Fruit fly (Drosophila melanogaster) whole organism, wandering third instar larva: ENCODE results near the gene Pgls.

Experiments used
- CG32264 ChIP-seq: fragments of 200-800 bp; sonication (Bioruptor generic); optimal IDR thresholded peaks from 2 replicates; lab custom pipeline; 2016; ENCODE audit warnings: missing biosample characterization, missing genetic modification characterization
- CG9705 ChIP-seq: fragments of 200-800 bp; sonication (Bioruptor generic); optimal IDR thresholded peaks from 2 replicates; lab custom pipeline; 2018; ENCODE audit warnings: missing biosample characterization, mild to moderate bottlenecking, missing genetic modification characterization
- CrebA ChIP-seq: fragments of 200-800 bp; sonication (Bioruptor generic); optimal IDR thresholded peaks from 2 replicates; lab custom pipeline; 2016; ENCODE audit warnings: missing biosample characterization, mild to moderate bottlenecking, missing genetic modification characterization, borderline replicate concordance
- Dfd ChIP-seq: fragments of >200 bp; optimal IDR thresholded peaks from 2 replicates; lab custom pipeline; 2017; ENCODE audit warnings: missing biosample characterization, missing genetic modification characterization
- Dif ChIP-seq: fragments of 200-275, 200-300 bp; sonication (Bioruptor generic); optimal IDR thresholded peaks from 2 replicates; lab custom pipeline; 2018; ENCODE audit warnings: missing biosample characterization, missing genetic modification characterization; ENCODE audit not compliant: partially characterized antibody
- GATAd ChIP-seq: sonication (Bioruptor generic); optimal IDR thresholded peaks from 2 replicates; lab custom pipeline; 2016; ENCODE audit warnings: missing biosample characterization, missing genetic modification characterization
- HLH106 ChIP-seq: fragments of 200-800 bp; optimal IDR thresholded peaks from 3 replicates; lab custom pipeline; 2019; ENCODE audit warnings: missing biosample characterization, mild to moderate bottlenecking, missing genetic modification characterization, moderate library complexity
- Hnf4 ChIP-seq: fragments of 200-800 bp; sonication (Bioruptor generic); optimal IDR thresholded peaks from 2 replicates; lab custom pipeline; 2016; ENCODE audit warnings: missing biosample characterization, mild to moderate bottlenecking, missing genetic modification characterization
- Hr78 ChIP-seq: fragments of >200 bp; optimal IDR thresholded peaks from 2 replicates; lab custom pipeline; 2017; ENCODE audit warnings: missing biosample characterization, missing genetic modification characterization
- Hr83 ChIP-seq: fragments of 200-300 bp; sonication (Bioruptor generic); optimal IDR thresholded peaks from 2 replicates; lab custom pipeline; 2016; ENCODE audit warnings: missing biosample characterization, mild to moderate bottlenecking, missing genetic modification characterization, moderate library complexity; ENCODE audit not compliant: poor library complexity, severe bottlenecking
- Jra ChIP-seq: sonication (Bioruptor generic); optimal IDR thresholded peaks from 2 replicates; lab custom pipeline; 2016; ENCODE audit warnings: missing biosample characterization, missing genetic modification characterization
- Mio ChIP-seq: sonication (Bioruptor generic); optimal IDR thresholded peaks from 2 replicates; lab custom pipeline; 2016; ENCODE audit warnings: missing biosample characterization, missing genetic modification characterization
- Myc ChIP-seq: fragments of >200 bp; optimal IDR thresholded peaks from 2 replicates; lab custom pipeline; 2017
- N ChIP-seq: fragments of >200 bp; optimal IDR thresholded peaks from 2 replicates; lab custom pipeline; 2018; ENCODE audit warnings: missing biosample characterization, missing external identifiers, missing genetic modification characterization
- OdsH ChIP-seq: fragments of 200-800 bp; sonication (Bioruptor generic); optimal IDR thresholded peaks from 2 replicates; lab custom pipeline; 2016; ENCODE audit warnings: missing biosample characterization, mild to moderate bottlenecking, missing genetic modification characterization
- Rel ChIP-seq, 2 experiments: fragments of 200-800 bp; sonication (Bioruptor generic) in 1 of 2; optimal IDR thresholded peaks; 2 replicates in 1 of 2; 3 replicates in 1 of 2; lab custom pipeline; 2016 to 2019; ENCODE audit warnings: mild to moderate bottlenecking in 2 of 2, missing biosample characterization in 2 of 2, missing genetic modification characterization in 2 of 2, moderate library complexity in 1 of 2
- Sp1 ChIP-seq: fragments of 200-800 bp; sonication (Bioruptor generic); optimal IDR thresholded peaks from 3 replicates; lab custom pipeline; 2019; ENCODE audit warnings: missing biosample characterization, mild to moderate bottlenecking, missing genetic modification characterization, moderate library complexity
- Vsx2 ChIP-seq: fragments of 200-300, 225-300 bp; sonication (Bioruptor generic); optimal IDR thresholded peaks from 2 replicates; lab custom pipeline; 2018; ENCODE audit warnings: missing biosample characterization, missing genetic modification characterization; ENCODE audit not compliant: partially characterized antibody
- br ChIP-seq: fragments of 200-800 bp; sonication (Bioruptor generic); optimal IDR thresholded peaks from 2 replicates; lab custom pipeline; 2016; ENCODE audit warnings: missing biosample characterization, missing genetic modification characterization
- brk ChIP-seq: fragments of 200-800 bp; sonication (Bioruptor generic); optimal IDR thresholded peaks from 2 replicates; lab custom pipeline; 2016; ENCODE audit warnings: missing biosample characterization, mild to moderate bottlenecking, missing genetic modification characterization
- dl ChIP-seq, 2 experiments: fragments of 175-275, 200-275 bp in 1 of 2; fragments of 200-275 bp in 1 of 2; sonication (Bioruptor generic); optimal IDR thresholded peaks; lab custom pipeline; 2018; ENCODE audit warnings: mild to moderate bottlenecking in 2 of 2, missing biosample characterization in 2 of 2, missing genetic modification characterization in 2 of 2, moderate library complexity in 2 of 2; ENCODE audit not compliant: partially characterized antibody in 2 of 2, insufficient read depth in 1 of 2
- dmrt93B ChIP-seq: fragments of 200-800 bp; sonication (Bioruptor generic); optimal IDR thresholded peaks from 2 replicates; lab custom pipeline; 2018; ENCODE audit warnings: missing biosample characterization, mild to moderate bottlenecking, missing genetic modification characterization
- dsf ChIP-seq: sonication (Bioruptor generic); optimal IDR thresholded peaks from 2 replicates; lab custom pipeline; 2016; ENCODE audit warnings: missing biosample characterization, missing genetic modification characterization, borderline replicate concordance
- ey ChIP-seq: fragments of 200-800 bp; sonication (Bioruptor generic); optimal IDR thresholded peaks from 2 replicates; lab custom pipeline; 2016; ENCODE audit warnings: missing biosample characterization, missing genetic modification characterization
- foxo ChIP-seq, 2 experiments: fragments of 200-800 bp; sonication (Bioruptor generic); optimal IDR thresholded peaks; 2 replicates in 1 of 2; 3 replicates in 1 of 2; lab custom pipeline; 2016 to 2017; ENCODE audit warnings: missing biosample characterization in 2 of 2, missing genetic modification characterization in 2 of 2
- fru ChIP-seq: fragments of 200-800 bp; sonication (Bioruptor generic); optimal IDR thresholded peaks from 3 replicates; lab custom pipeline; 2016; ENCODE audit warnings: missing biosample characterization, mild to moderate bottlenecking, missing genetic modification characterization
- h ChIP-seq: fragments of 200-800 bp; sonication (Bioruptor generic); optimal IDR thresholded peaks from 3 replicates; lab custom pipeline; 2016; ENCODE audit warnings: missing biosample characterization, mild to moderate bottlenecking, missing genetic modification characterization
- jim ChIP-seq: fragments of 175-275, 200-325 bp; sonication (Bioruptor generic); optimal IDR thresholded peaks from 2 replicates; lab custom pipeline; 2016; ENCODE audit warnings: missing biosample characterization, mild to moderate bottlenecking, missing genetic modification characterization
- lola ChIP-seq: fragments of >200 bp; optimal IDR thresholded peaks from 2 replicates; lab custom pipeline; 2017; ENCODE audit warnings: missing biosample characterization, missing genetic modification characterization
- pan ChIP-seq: fragments of >200 bp; optimal IDR thresholded peaks from 2 replicates; lab custom pipeline; 2017
- psq ChIP-seq: fragments of 200-800 bp; sonication (Bioruptor generic); optimal IDR thresholded peaks from 3 replicates; lab custom pipeline; 2017; ENCODE audit warnings: missing biosample characterization, mild to moderate bottlenecking, missing genetic modification characterization, moderate library complexity
- rgr ChIP-seq: fragments of 200-800 bp; sonication (Bioruptor generic); optimal IDR thresholded peaks from 3 replicates; lab custom pipeline; 2016; ENCODE audit warnings: missing biosample characterization, mild to moderate bottlenecking, missing genetic modification characterization
- sage ChIP-seq: fragments of 200-800 bp; sonication (Bioruptor generic); optimal IDR thresholded peaks from 2 replicates; lab custom pipeline; 2016; ENCODE audit warnings: missing biosample characterization, mild to moderate bottlenecking, missing genetic modification characterization
- sv ChIP-seq: fragments of 200-800 bp; sonication (Bioruptor generic); optimal IDR thresholded peaks from 3 replicates; lab custom pipeline; 2016; ENCODE audit warnings: missing biosample characterization, missing genetic modification characterization
- usp ChIP-seq: fragments of >200 bp; optimal IDR thresholded peaks from 2 replicates; lab custom pipeline; 2017; ENCODE audit warnings: missing biosample characterization, missing genetic modification characterization
- woc ChIP-seq: sonication (Bioruptor generic); optimal IDR thresholded peaks from 2 replicates; lab custom pipeline; 2016; ENCODE audit warnings: missing biosample characterization, mild to moderate bottlenecking, missing genetic modification characterization

Gene Pgls

dm6 chrX:10823441-10823818 lies 23.8 kb upstream of the Pgls start:
- no peak for TF ChIP-seq Hr83
- no peak for TF ChIP-seq Hr78 (GFP tag; lab: Kevin White, UChicago)
- TF ChIP-seq dmrt93B, result no peak
- TF ChIP-seq pan (lab: Kevin White, UChicago), result no peak
- no peak for TF ChIP-seq CG9705 (GFP tag; lab: Kevin White, UChicago)
- no peak for TF ChIP-seq woc (GFP tag; lab: Kevin White, UChicago)
- TF ChIP-seq usp (GFP tag; lab: Kevin White, UChicago), result no peak
- no peak for TF ChIP-seq brk (GFP tag; lab: Kevin White, UChicago)
- no peak for TF ChIP-seq Myc (lab: Kevin White, UChicago)
- no peak for TF ChIP-seq fru (GFP tag; lab: Kevin White, UChicago)
- no peak for TF ChIP-seq psq (GFP tag; lab: Kevin White, UChicago)
- no peak for TF ChIP-seq Hnf4 (GFP tag; lab: Kevin White, UChicago)
- TF ChIP-seq GATAd, result no peak
- no peak for TF ChIP-seq N (GFP tag; lab: Kevin White, UChicago)
- TF ChIP-seq OdsH (GFP tag; lab: Kevin White, UChicago), result no peak
- TF ChIP-seq Rel (GFP tag; optimal IDR thresholded peaks at IDR 0.05; lab: Kevin White, UChicago), result no peak
- TF ChIP-seq Rel (tag; optimal IDR thresholded peaks at IDR 0.05; lab: Kevin White, UChicago), result no peak
- no peak for TF ChIP-seq CG32264 (GFP tag; lab: Kevin White, UChicago)
- no peak for TF ChIP-seq h

dm6 chrX:10824227-10824702 lies 23.0 kb upstream of the Pgls start, which contains the start of gene Imp:
Gene Imp (minus strand): TSS chrX:10824277.
- TF ChIP-seq fru (GFP tag; lab: Kevin White, UChicago) (no peak), Dfd (GFP tag; lab: Kevin White, UChicago) (peak; percentile 14)

dm6 chrX:10825349-10826129 lies 21.7 kb upstream of the Pgls start:
- TF ChIP-seq Dfd (GFP tag; lab: Kevin White, UChicago), result peak; percentile 40
- no peak for TF ChIP-seq GATAd

- no peak for TF ChIP-seq sage (GFP tag; lab: Kevin White, UChicago)
- peak; percentile 18 for TF ChIP-seq Sp1 (GFP tag; lab: Kevin White, UChicago)
- TF ChIP-seq psq (GFP tag; lab: Kevin White, UChicago), result peak; percentile 11
- peak; percentile 22 for TF ChIP-seq HLH106 (tag; lab: Kevin White, UChicago)
These were observed 19.9 kb upstream of the Pgls start for dm6 chrX:10827301-10827700.

- TF ChIP-seq CrebA (GFP tag; lab: Kevin White, UChicago) (no peak), fru (GFP tag; lab: Kevin White, UChicago) (peak; percentile 39), CG32264 (GFP tag; lab: Kevin White, UChicago) (no peak), pan (lab: Kevin White, UChicago) (no peak), Hr83 (peak; percentile 23), GATAd (peak; percentile 17), br (GFP tag; lab: Kevin White, UChicago) (peak; percentile 13), HLH106 (tag; lab: Kevin White, UChicago) (peak; percentile 65), OdsH (GFP tag; lab: Kevin White, UChicago) (peak; percentile 51), dsf (GFP tag; lab: Kevin White, UChicago) (no peak), Jra (GFP tag; lab: Kevin White, UChicago) (no peak), h (peak; percentile 46), CG9705 (GFP tag; lab: Kevin White, UChicago) (peak; percentile 65), Sp1 (GFP tag; lab: Kevin White, UChicago) (no peak), N (GFP tag; lab: Kevin White, UChicago) (no peak), usp (GFP tag; lab: Kevin White, UChicago) (no peak), woc (GFP tag; lab: Kevin White, UChicago) (no peak), foxo (GFP tag; optimal IDR thresholded peaks at IDR 0.05; lab: Kevin White, UChicago) (peak in 1 of 2 experiments; percentile 73), brk (GFP tag; lab: Kevin White, UChicago) (no peak), Myc (lab: Kevin White, UChicago) (peak; percentile 93), jim (GFP tag; lab: Kevin White, UChicago) (no peak), dmrt93B (peak; percentile 44), lola (GFP tag; lab: Kevin White, UChicago) (no peak), psq (GFP tag; lab: Kevin White, UChicago) (peak; percentile 39), rgr (GFP tag; lab: Kevin White, UChicago) (peak; percentile 65), dl (GFP tag; optimal IDR thresholded peaks at IDR 0.05; lab: Kevin White, UChicago; ENCODE audit: insufficient read depth in 1 of 2, partially characterized antibody in 2 of 2) (no peak), sage (GFP tag; lab: Kevin White, UChicago) (no peak), ey (GFP tag; lab: Kevin White, UChicago) (peak; percentile 42), sv (GFP tag; lab: Kevin White, UChicago) (peak; percentile 57), Vsx2 (GFP tag; lab: Kevin White, UChicago) (no peak), Mio (GFP tag; lab: Kevin White, UChicago) (no peak), Dfd (GFP tag; lab: Kevin White, UChicago) (no peak), Hnf4 (GFP tag; lab: Kevin White, UChicago) (peak; percentile 51), Dif (GFP tag; lab: Kevin White, UChicago) (no peak)
These were observed 14.9 kb upstream of the Pgls start for dm6 chrX:10832369-10832768.
